Worm (Caenorhabditis elegans): Measurements from ENCODE around the gene srd-20.
"Not testable (repeated sequence)": the region's sequence is repeated elsewhere in the genome, so short reads cannot be mapped to it uniquely, and the experiment has no call there.

DNA sequence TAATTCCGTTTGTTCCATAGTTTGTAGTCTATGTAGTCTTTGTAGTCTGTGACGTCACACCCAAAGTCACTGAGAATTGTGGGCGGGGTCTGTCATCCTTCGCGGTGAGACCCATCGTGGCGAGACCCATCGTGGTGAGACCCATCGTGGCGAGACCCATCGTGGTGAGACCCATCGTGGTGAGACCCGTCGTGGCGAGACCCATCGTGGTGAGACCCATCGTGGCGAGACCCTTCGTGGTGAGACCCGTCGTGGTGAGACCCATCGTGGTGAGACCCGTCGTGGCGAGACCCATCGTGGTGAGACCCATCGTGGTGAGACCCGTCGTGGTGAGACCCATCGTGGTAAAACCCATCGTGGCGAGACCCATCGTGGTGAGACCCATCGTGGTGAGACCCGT lies 16.2 kb downstream of the srd-20 start:
- TF ChIP-seq hif-1 (tag; optimal IDR thresholded peaks at IDR 0.05); skn-1 (tag; optimal IDR thresholded peaks at IDR 0.05); ama-1 (optimal IDR thresholded peaks at IDR 0.05); daf-16 (GFP tag; optimal IDR thresholded peaks at IDR 0.05); daf-16 (tag; optimal IDR thresholded peaks at IDR 0.05); unc-39 (tag; optimal IDR thresholded peaks at IDR 0.05); fos-1 (tag; optimal IDR thresholded peaks at IDR 0.05); lin-39 (tag; optimal IDR thresholded peaks at IDR 0.05); spr-3 (GFP tag; optimal IDR thresholded peaks at IDR 0.05); pha-4 (GFP tag; IDR thresholded peaks at IDR 0.05); pha-4 (tag; optimal IDR thresholded peaks at IDR 0.05); nhr-76 (tag; optimal IDR thresholded peaks at IDR 0.05); ztf-11 (tag; optimal IDR thresholded peaks at IDR 0.05): not testable (repeated sequence)

Data from whole organism, L4 larva.